Worm (Caenorhabditis elegans) whole organism, mixed stage, embryonic: Measurements from ENCODE around the gene pch-2.

ENCODE experiments used
- M03D4.4 ChIP-seq: sonication (generic microtip); optimal IDR thresholded peaks from 2 replicates; lab custom pipeline; 2017; ENCODE audit warnings: mild to moderate bottlenecking, missing genetic modification characterization, missing compliant biosample characterization
- bed-3 ChIP-seq: fragments of 200-800 bp; sonication (Bioruptor generic); optimal IDR thresholded peaks from 3 replicates; lab custom pipeline; 2018; ENCODE audit warnings: mild to moderate bottlenecking, missing genetic modification characterization, moderate library complexity, missing compliant biosample characterization
- blmp-1 ChIP-seq: fragments of 150-350 bp; optimal IDR thresholded peaks from 2 replicates; lab custom pipeline; 2014; ENCODE audit warnings: missing biosample characterization, missing genetic modification characterization
- ceh-39 ChIP-seq: fragments of 150-350 bp; optimal IDR thresholded peaks from 2 replicates; lab custom pipeline; 2014; ENCODE audit warnings: missing biosample characterization, missing genetic modification characterization
- ceh-43 ChIP-seq: fragments of 200-800 bp; sonication (Bioruptor generic); optimal IDR thresholded peaks from 2 replicates; lab custom pipeline; 2018; ENCODE audit warnings: mild to moderate bottlenecking, missing genetic modification characterization, moderate library complexity, missing compliant biosample characterization
- ceh-83 ChIP-seq: fragments of 200-800 bp; sonication (Bioruptor generic); optimal IDR thresholded peaks from 2 replicates; lab custom pipeline; 2018; ENCODE audit warnings: mild to moderate bottlenecking, missing genetic modification characterization, missing compliant biosample characterization
- ces-1 ChIP-seq: fragments of 150-350 bp; optimal IDR thresholded peaks from 2 replicates; lab custom pipeline; 2014; ENCODE audit warnings: missing biosample characterization, missing genetic modification reagents, missing genetic modification characterization
- cnd-1 ChIP-seq: fragments of 200-800 bp; sonication (Bioruptor generic); optimal IDR thresholded peaks from 2 replicates; lab custom pipeline; 2018; ENCODE audit warnings: mild to moderate bottlenecking, missing genetic modification characterization, missing compliant biosample characterization
- drap-1 ChIP-seq: fragments of 200-800 bp; sonication (Bioruptor generic); optimal IDR thresholded peaks from 3 replicates; lab custom pipeline; 2018; ENCODE audit warnings: mild to moderate bottlenecking, missing genetic modification characterization, missing compliant biosample characterization
- elt-1 ChIP-seq: sonication (generic microtip); optimal IDR thresholded peaks from 2 replicates; lab custom pipeline; 2017; ENCODE audit warnings: missing genetic modification characterization, mild to moderate bottlenecking, missing compliant biosample characterization, antibody characterized with exemption, moderate library complexity, borderline replicate concordance; ENCODE audit not compliant: insufficient read depth
- elt-3 ChIP-seq: fragments of 150-350 bp; optimal IDR thresholded peaks from 2 replicates; lab custom pipeline; 2014; ENCODE audit warnings: missing biosample characterization, missing genetic modification characterization
- flh-1 ChIP-seq: fragments of 200-800 bp; sonication (Bioruptor generic); optimal IDR thresholded peaks from 2 replicates; lab custom pipeline; 2018; ENCODE audit warnings: mild to moderate bottlenecking, missing genetic modification characterization, moderate library complexity, missing compliant biosample characterization
- ham-2 ChIP-seq: fragments of 200-800 bp; sonication (Bioruptor generic); optimal IDR thresholded peaks from 2 replicates; lab custom pipeline; 2018; ENCODE audit warnings: mild to moderate bottlenecking, missing genetic modification characterization, missing compliant biosample characterization
- hlh-1 ChIP-seq: fragments of 150-350 bp; optimal IDR thresholded peaks from 2 replicates; lab custom pipeline; 2014; ENCODE audit warnings: missing biosample characterization, missing genetic modification reagents, missing genetic modification characterization
- lin-13 ChIP-seq: fragments of 150-350 bp; optimal IDR thresholded peaks from 2 replicates; lab custom pipeline; 2014; ENCODE audit warnings: missing biosample characterization, missing genetic modification characterization
- lin-32 ChIP-seq: fragments of 200-800 bp; sonication (Bioruptor generic); optimal IDR thresholded peaks from 2 replicates; lab custom pipeline; 2018; ENCODE audit warnings: mild to moderate bottlenecking, missing genetic modification characterization, missing compliant biosample characterization
- lsy-2 ChIP-seq: fragments of 150-350 bp; optimal IDR thresholded peaks from 2 replicates; lab custom pipeline; 2014; ENCODE audit warnings: missing biosample characterization, missing genetic modification characterization
- mab-5 ChIP-seq: fragments of 150-350 bp; optimal IDR thresholded peaks from 2 replicates; lab custom pipeline; 2014; ENCODE audit warnings: missing biosample characterization, missing genetic modification characterization
- mep-1 ChIP-seq: fragments of 150-350 bp; optimal IDR thresholded peaks from 2 replicates; lab custom pipeline; 2017; ENCODE audit warnings: missing biosample characterization, missing genetic modification reagents, missing genetic modification characterization, inconsistent platforms
- mls-2 ChIP-seq: sonication (generic microtip); optimal IDR thresholded peaks from 2 replicates; lab custom pipeline; 2016; ENCODE audit warnings: mild to moderate bottlenecking, missing genetic modification characterization, moderate library complexity, missing compliant biosample characterization
- nhr-12 ChIP-seq: fragments of 150-350 bp; optimal IDR thresholded peaks from 2 replicates; lab custom pipeline; 2014; ENCODE audit warnings: missing biosample characterization, missing genetic modification characterization
- nhr-2 ChIP-seq: fragments of 150-350 bp; optimal IDR thresholded peaks from 2 replicates; lab custom pipeline; 2014; ENCODE audit warnings: missing biosample characterization, missing genetic modification characterization
- nhr-237 ChIP-seq: fragments of 150-350 bp; optimal IDR thresholded peaks from 2 replicates; lab custom pipeline; 2014; ENCODE audit warnings: missing biosample characterization, missing genetic modification characterization
- nhr-28 ChIP-seq: fragments of 150-350 bp; optimal IDR thresholded peaks from 2 replicates; lab custom pipeline; 2014; ENCODE audit warnings: missing biosample characterization, missing genetic modification characterization
- nhr-76 ChIP-seq: sonication (generic microtip); optimal IDR thresholded peaks from 2 replicates; lab custom pipeline; 2017; ENCODE audit warnings: missing biosample characterization, missing genetic modification characterization
- pha-4 ChIP-seq: fragments of 150-350 bp; optimal IDR thresholded peaks from 2 replicates; lab custom pipeline; 2018; ENCODE audit warnings: missing biosample characterization, missing genetic modification reagents, missing genetic modification characterization
- sem-2 ChIP-seq: fragments of 200-800 bp; sonication (Bioruptor generic); optimal IDR thresholded peaks from 2 replicates; lab custom pipeline; 2018; ENCODE audit warnings: mild to moderate bottlenecking, missing genetic modification characterization, missing compliant biosample characterization
- snpc-4 ChIP-seq: fragments of 150-350 bp; optimal IDR thresholded peaks from 2 replicates; lab custom pipeline; 2014; ENCODE audit warnings: missing biosample characterization, missing genetic modification characterization
- sptf-1 ChIP-seq: sonication (generic microtip); optimal IDR thresholded peaks from 2 replicates; lab custom pipeline; 2017; ENCODE audit warnings: mild to moderate bottlenecking, missing genetic modification characterization, moderate library complexity, missing compliant biosample characterization
- tbx-8 ChIP-seq: fragments of 200-800 bp; sonication (Bioruptor generic); optimal IDR thresholded peaks from 2 replicates; lab custom pipeline; 2018; ENCODE audit warnings: mild to moderate bottlenecking, missing genetic modification characterization, moderate library complexity, missing compliant biosample characterization
- unc-120 ChIP-seq: sonication (generic microtip); optimal IDR thresholded peaks from 2 replicates; lab custom pipeline; 2017; ENCODE audit warnings: missing genetic modification characterization, missing compliant biosample characterization; ENCODE audit not compliant: poor library complexity, severe bottlenecking
- unc-39 ChIP-seq: fragments of 150-350 bp; optimal IDR thresholded peaks from 2 replicates; lab custom pipeline; 2014; ENCODE audit warnings: missing biosample characterization, missing genetic modification characterization
- unc-62 ChIP-seq: fragments of 150-350 bp; optimal IDR thresholded peaks from 2 replicates; lab custom pipeline; 2014; ENCODE audit warnings: missing biosample characterization, missing genetic modification reagents, missing genetic modification characterization
- zip-8 ChIP-seq: fragments of 150-350 bp; optimal IDR thresholded peaks from 2 replicates; lab custom pipeline; 2014; ENCODE audit warnings: missing biosample characterization, missing genetic modification characterization
- ztf-11 ChIP-seq: fragments of 150-350 bp; optimal IDR thresholded peaks from 2 replicates; lab custom pipeline; 2014; ENCODE audit warnings: missing biosample characterization, missing genetic modification characterization

Gene pch-2

ce11 chrII:8137379-8137778 is 20.8 kb upstream of the pch-2 start:
- TF ChIP-seq ceh-39 (tag; lab: Kevin White, UChicago) (no peak), ham-2 (GFP tag; lab: Kevin White, UChicago) (no peak), ceh-43 (GFP tag; lab: Kevin White, UChicago) (no peak), unc-120 (no peak), elt-3 (no peak), hlh-1 (tag; lab: Kevin White, UChicago) (no peak), elt-1 (tag; lab: Kevin White, UChicago) (no peak), lin-13 (no peak), lsy-2 (tag; lab: Kevin White, UChicago) (peak; percentile 10), blmp-1 (tag; lab: Kevin White, UChicago) (no peak), ceh-83 (GFP tag; lab: Kevin White, UChicago) (no peak), zip-8 (tag; lab: Kevin White, UChicago) (peak; percentile 47), flh-1 (GFP tag; lab: Kevin White, UChicago) (no peak), M03D4.4 (tag; lab: Kevin White, UChicago) (no peak), cnd-1 (tag; lab: Kevin White, UChicago) (no peak), tbx-8 (no peak), unc-39 (tag; lab: Kevin White, UChicago) (no peak), nhr-237 (tag; lab: Kevin White, UChicago) (peak; percentile 67), ztf-11 (no peak), sptf-1 (tag; lab: Kevin White, UChicago) (peak; percentile 64), nhr-12 (tag; lab: Kevin White, UChicago) (no peak), lin-32 (GFP tag; lab: Kevin White, UChicago) (no peak), nhr-76 (tag; lab: Kevin White, UChicago) (no peak), mep-1 (tag; lab: Kevin White, UChicago) (no peak), nhr-2 (tag; lab: Kevin White, UChicago) (no peak), bed-3 (GFP tag; lab: Kevin White, UChicago) (no peak), nhr-28 (tag; lab: Kevin White, UChicago) (no peak), drap-1 (GFP tag; lab: Kevin White, UChicago) (no peak), unc-62 (GFP tag; lab: Kevin White, UChicago) (no peak), snpc-4 (no peak), mab-5 (tag; lab: Kevin White, UChicago) (no peak), pha-4 (no peak), mls-2 (tag; lab: Kevin White, UChicago) (no peak), sem-2 (GFP tag; lab: Kevin White, UChicago) (no peak), ces-1 (GFP tag; lab: Kevin White, UChicago) (peak; percentile 46)

ce11 chrII:8138015-8138546 is 20.1 kb upstream of the pch-2 start, which contains the start of gene cdc-48.2:
Gene cdc-48.2 (plus strand): TSS chrII:8138496.
- TF ChIP-seq unc-120, result no peak
- TF ChIP-seq nhr-12 (tag; lab: Kevin White, UChicago), result no peak
- TF ChIP-seq ces-1 (GFP tag; lab: Kevin White, UChicago), result no peak
- peak; percentile 2 for TF ChIP-seq ceh-83 (GFP tag; lab: Kevin White, UChicago)
- no peak for TF ChIP-seq mep-1 (tag; lab: Kevin White, UChicago)
- TF ChIP-seq flh-1 (GFP tag; lab: Kevin White, UChicago), result no peak
- TF ChIP-seq lin-32 (GFP tag; lab: Kevin White, UChicago), result no peak

ce11 chrII:8141135-8141534 is 17.0 kb upstream of the pch-2 start:
- no peak for TF ChIP-seq lin-13
- no peak for TF ChIP-seq nhr-28 (tag; lab: Kevin White, UChicago)
- TF ChIP-seq unc-62 (GFP tag; lab: Kevin White, UChicago), result no peak
- no peak for TF ChIP-seq nhr-76 (tag; lab: Kevin White, UChicago)
- no peak for TF ChIP-seq ceh-83 (GFP tag; lab: Kevin White, UChicago)
- TF ChIP-seq flh-1 (GFP tag; lab: Kevin White, UChicago), result no peak
- TF ChIP-seq bed-3 (GFP tag; lab: Kevin White, UChicago), result no peak
- TF ChIP-seq elt-3, result no peak
- TF ChIP-seq sptf-1 (tag; lab: Kevin White, UChicago), result no peak
- no peak for TF ChIP-seq lin-32 (GFP tag; lab: Kevin White, UChicago)
- no peak for TF ChIP-seq lsy-2 (tag; lab: Kevin White, UChicago)
